Fruit fly (Drosophila melanogaster): ENCODE results near the gene alphaTub67C.

dm6 chr3L:9689809-9690208 lies 8.7 kb downstream of the alphaTub67C start:
- TF ChIP-seq Ets21C (GFP tag; optimal IDR thresholded peaks at IDR 0.05) (no peak), Lpt (GFP tag; optimal IDR thresholded peaks at IDR 0.05) (no peak)

All from whole organism, prepupa.